Worm (Caenorhabditis elegans): ENCODE measurements around the gene F26F2.13.

The F26F2.13 gene

DNA sequence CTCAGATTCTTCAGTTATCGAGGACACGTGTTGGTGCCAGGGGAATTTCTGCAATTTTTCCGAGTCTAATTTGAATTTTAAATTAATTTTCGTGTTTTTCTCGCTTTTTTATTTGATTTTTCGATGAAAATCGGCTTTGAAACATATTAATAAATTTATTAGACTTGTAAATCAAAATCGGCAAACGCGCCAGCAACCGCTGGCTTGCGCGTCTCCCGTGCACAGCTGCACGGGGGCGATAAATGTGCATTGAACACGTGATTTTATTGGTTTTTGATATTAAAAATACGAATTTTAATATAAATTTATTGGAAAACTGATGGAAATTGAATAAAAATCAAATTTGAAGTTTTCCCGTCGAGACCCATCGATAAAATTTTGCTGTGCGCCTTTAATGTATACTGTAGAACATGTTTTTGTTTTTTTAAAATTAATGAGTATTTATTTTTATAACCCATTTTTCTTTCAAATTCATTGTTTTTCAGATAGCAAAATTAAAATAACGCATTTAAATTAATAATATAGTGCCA is 16.4 kb downstream of the F26F2.13 start, which contains the start of gene F26F2.7 (continued):
- no peak for TF ChIP-seq nhr-25 (tag; optimal IDR thresholded peaks at IDR 0.05)
- no peak for TF ChIP-seq nhr-6 (tag; optimal IDR thresholded peaks at IDR 0.05)
- no peak for TF ChIP-seq nhr-12 (tag; optimal IDR thresholded peaks at IDR 0.05)

DNA sequence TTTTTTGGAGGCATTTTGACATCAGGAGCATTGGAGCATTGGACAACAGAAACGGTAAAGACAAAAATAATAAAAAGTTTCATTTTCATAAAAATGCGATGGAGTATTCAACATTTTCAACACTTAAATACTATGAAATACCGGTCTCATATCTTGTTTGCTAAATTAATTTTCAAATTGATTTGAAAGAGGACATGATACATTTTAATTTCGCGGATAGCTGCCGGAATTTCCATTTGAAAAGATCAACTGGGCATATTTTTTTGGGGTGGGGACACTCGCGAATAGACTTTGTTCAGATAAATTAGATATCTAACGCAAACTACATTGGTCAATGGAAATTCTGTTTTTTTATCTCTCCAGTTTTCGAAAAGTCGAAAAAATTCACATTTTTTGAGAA is 30.6 kb downstream of the F26F2.13 start, which contains the start of gene F26F2.10:
F26F2.10 (minus strand) TSS at position 101 of the 400 bp plus-strand sequence.
- no peak for TF ChIP-seq crh-2 (tag; optimal IDR thresholded peaks at IDR 0.05)
- no peak for TF ChIP-seq nhr-129 (tag; optimal IDR thresholded peaks at IDR 0.05)
- TF ChIP-seq elt-3 (tag; optimal IDR thresholded peaks at IDR 0.05): no peak
- no peak for TF ChIP-seq nhr-25 (tag; optimal IDR thresholded peaks at IDR 0.05)
- no peak for TF ChIP-seq nhr-21 (tag; optimal IDR thresholded peaks at IDR 0.05)
- no peak for TF ChIP-seq unc-55 (GFP tag; optimal IDR thresholded peaks at IDR 0.05)
- no peak for TF ChIP-seq aly-2 (tag; optimal IDR thresholded peaks at IDR 0.05)

DNA sequence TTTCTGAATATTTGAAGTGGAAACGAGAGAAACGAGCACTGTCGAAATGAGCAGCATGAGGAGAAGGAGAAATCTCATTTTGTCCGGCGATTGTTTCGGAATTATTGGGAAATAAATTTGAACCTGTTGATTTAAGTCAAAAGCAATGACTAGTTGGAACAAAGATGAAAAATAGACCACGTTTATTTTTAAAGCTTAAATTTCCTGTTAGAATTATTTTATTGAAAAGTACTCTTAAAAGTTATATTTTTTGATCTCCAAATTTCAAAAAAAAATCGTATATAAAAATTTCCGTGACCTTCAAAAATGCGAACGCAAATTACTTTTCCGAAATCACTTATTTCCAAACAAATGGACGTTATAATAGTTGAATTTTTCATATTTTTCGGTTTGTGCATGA is 31.5 kb downstream of the F26F2.13 start, which contains the start of gene F26F2.11:
F26F2.11 (minus strand) TSS at position 101 of the 400 bp plus-strand sequence.
- TF ChIP-seq nhr-6 (tag; optimal IDR thresholded peaks at IDR 0.05) (no peak), fos-1 (tag; optimal IDR thresholded peaks at IDR 0.05) (no peak), crh-2 (tag; optimal IDR thresholded peaks at IDR 0.05) (no peak), alr-1 (tag; optimal IDR thresholded peaks at IDR 0.05) (no peak), gmeb-1 (tag; optimal IDR thresholded peaks at IDR 0.05) (no peak), mdl-1 (tag; optimal IDR thresholded peaks at IDR 0.05) (no peak), dmd-4 (tag; optimal IDR thresholded peaks at IDR 0.05) (no peak), F13H6.1 (tag; optimal IDR thresholded peaks at IDR 0.05) (no peak), blmp-1 (tag; optimal IDR thresholded peaks at IDR 0.05; ENCODE audit: insufficient read depth) (no peak), ztf-4 (tag; optimal IDR thresholded peaks at IDR 0.05) (no peak), peb-1 (tag; optimal IDR thresholded peaks at IDR 0.05) (no peak), R02D3.7 (tag; optimal IDR thresholded peaks at IDR 0.05) (no peak), ztf-1 (GFP tag; conservative IDR thresholded peaks at IDR 0.05) (no peak), lin-39 (tag; optimal IDR thresholded peaks at IDR 0.05) (no peak), unc-62 (GFP tag; optimal IDR thresholded peaks at IDR 0.05) (no peak)

ce11 chrV:20597076-20597475 is 32.9 kb downstream of the F26F2.13 start, which contains the start of gene F46B3.1:
F46B3.1 (minus strand) TSS chrV:20597176.
- no peak for TF ChIP-seq nhr-12 (tag; optimal IDR thresholded peaks at IDR 0.05)
- TF ChIP-seq elt-1 (tag; optimal IDR thresholded peaks at IDR 0.05): no peak
- no peak for TF ChIP-seq zag-1 (tag; optimal IDR thresholded peaks at IDR 0.05)
- no peak for TF ChIP-seq ama-1 (optimal IDR thresholded peaks at IDR 0.05)
- no peak for TF ChIP-seq sma-3 (GFP tag; optimal IDR thresholded peaks at IDR 0.05)
- no peak for TF ChIP-seq lin-11 (tag; optimal IDR thresholded peaks at IDR 0.05)
- no peak for TF ChIP-seq lsy-2 (tag; optimal IDR thresholded peaks at IDR 0.05)

DNA sequence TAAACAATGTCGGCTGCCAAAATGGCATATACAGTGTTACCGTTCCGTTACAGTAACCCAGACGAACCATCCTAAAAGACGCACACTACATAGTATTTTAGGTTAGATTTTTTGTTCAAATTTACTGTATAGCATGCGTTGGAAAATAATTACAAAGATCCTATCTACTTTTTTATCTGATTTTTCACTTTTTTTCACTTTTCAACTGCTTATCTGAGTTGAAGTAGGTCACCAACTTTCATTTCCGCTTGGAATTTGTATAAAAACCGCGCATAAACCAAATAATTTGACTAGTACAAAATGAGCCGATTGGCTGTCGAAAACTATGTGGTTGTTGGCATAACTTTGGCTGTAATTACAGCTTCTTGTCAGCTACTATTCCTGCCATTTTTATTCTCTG is 35.6 kb downstream of the F26F2.13 start, which contains the start of gene col-163:
col-163 (plus strand) TSS at position 301 of the 400 bp plus-strand sequence.
- no peak for TF ChIP-seq sma-9 (GFP tag; optimal IDR thresholded peaks at IDR 0.05)
- no peak for TF ChIP-seq sma-9 (tag; optimal IDR thresholded peaks at IDR 0.05)
- TF ChIP-seq ama-1 (optimal IDR thresholded peaks at IDR 0.05): no peak
- no peak for TF ChIP-seq Y55F3AM.14 (GFP tag; optimal IDR thresholded peaks at IDR 0.05)
- TF ChIP-seq egl-27 (tag; optimal IDR thresholded peaks at IDR 0.05): no peak
- TF ChIP-seq lin-39 (tag; optimal IDR thresholded peaks at IDR 0.05): no peak
- no peak for TF ChIP-seq ztf-4 (tag; optimal IDR thresholded peaks at IDR 0.05)
- no peak for TF ChIP-seq R02D3.7 (tag; optimal IDR thresholded peaks at IDR 0.05)
- TF ChIP-seq ZK546.5 (tag; optimal IDR thresholded peaks at IDR 0.05): no peak

DNA sequence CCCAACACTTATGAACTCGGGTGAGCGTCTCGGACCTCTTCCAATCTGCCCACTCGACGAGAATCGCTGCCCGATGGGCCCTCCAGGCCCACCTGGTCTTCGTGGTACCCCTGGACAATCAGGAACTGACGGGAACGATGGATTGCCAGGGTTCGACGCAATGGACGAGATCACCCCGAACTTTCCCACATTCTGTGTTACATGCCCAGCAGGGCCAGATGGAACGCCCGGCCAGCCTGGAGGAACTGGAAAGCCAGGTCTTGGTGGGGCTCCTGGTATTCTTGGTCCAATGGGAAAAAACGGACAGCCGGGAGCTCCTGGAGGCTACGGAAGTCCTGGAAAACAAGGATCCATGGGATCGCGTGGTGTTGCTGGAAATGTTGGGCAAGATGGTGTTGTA is 36.5 kb downstream of the F26F2.13 start:
- TF ChIP-seq unc-55 (GFP tag; optimal IDR thresholded peaks at IDR 0.05): no peak
- TF ChIP-seq fos-1 (tag; optimal IDR thresholded peaks at IDR 0.05): no peak
- TF ChIP-seq nhr-23 (tag; optimal IDR thresholded peaks at IDR 0.05): no peak

All from whole organism, L2 larva.